Fruit fly (Drosophila melanogaster) whole organism, wandering third instar larva: ENCODE measurements around the gene CG18598.

Experiments used
- CG32264 ChIP-seq: fragments of 200-800 bp; sonication (Bioruptor generic); optimal IDR thresholded peaks from 2 replicates; lab custom pipeline; 2016; ENCODE audit warnings: missing biosample characterization, missing genetic modification characterization
- CG9705 ChIP-seq: fragments of 200-800 bp; sonication (Bioruptor generic); optimal IDR thresholded peaks from 2 replicates; lab custom pipeline; 2018; ENCODE audit warnings: missing biosample characterization, mild to moderate bottlenecking, missing genetic modification characterization
- Dif ChIP-seq: fragments of 200-275, 200-300 bp; sonication (Bioruptor generic); optimal IDR thresholded peaks from 2 replicates; lab custom pipeline; 2018; ENCODE audit warnings: missing biosample characterization, missing genetic modification characterization; ENCODE audit not compliant: partially characterized antibody
- HLH106 ChIP-seq: fragments of 200-800 bp; optimal IDR thresholded peaks from 3 replicates; lab custom pipeline; 2019; ENCODE audit warnings: missing biosample characterization, mild to moderate bottlenecking, missing genetic modification characterization, moderate library complexity
- Jra ChIP-seq: sonication (Bioruptor generic); optimal IDR thresholded peaks from 2 replicates; lab custom pipeline; 2016; ENCODE audit warnings: missing biosample characterization, missing genetic modification characterization
- OdsH ChIP-seq: fragments of 200-800 bp; sonication (Bioruptor generic); optimal IDR thresholded peaks from 2 replicates; lab custom pipeline; 2016; ENCODE audit warnings: missing biosample characterization, mild to moderate bottlenecking, missing genetic modification characterization
- fru ChIP-seq: fragments of 200-800 bp; sonication (Bioruptor generic); optimal IDR thresholded peaks from 3 replicates; lab custom pipeline; 2016; ENCODE audit warnings: missing biosample characterization, mild to moderate bottlenecking, missing genetic modification characterization
- h ChIP-seq: fragments of 200-800 bp; sonication (Bioruptor generic); optimal IDR thresholded peaks from 3 replicates; lab custom pipeline; 2016; ENCODE audit warnings: missing biosample characterization, mild to moderate bottlenecking, missing genetic modification characterization
- lola ChIP-seq: fragments of >200 bp; optimal IDR thresholded peaks from 2 replicates; lab custom pipeline; 2017; ENCODE audit warnings: missing biosample characterization, missing genetic modification characterization
- pan ChIP-seq: fragments of >200 bp; optimal IDR thresholded peaks from 2 replicates; lab custom pipeline; 2017
- rgr ChIP-seq: fragments of 200-800 bp; sonication (Bioruptor generic); optimal IDR thresholded peaks from 3 replicates; lab custom pipeline; 2016; ENCODE audit warnings: missing biosample characterization, mild to moderate bottlenecking, missing genetic modification characterization

dm6 chr3R:18283441-18283840 is 32.5 kb downstream of the CG18598 start, which contains the start of the genes CG14312 and CG8064:
- no peak for TF ChIP-seq CG32264 (GFP tag; lab: Kevin White, UChicago)
- TF ChIP-seq lola (GFP tag; lab: Kevin White, UChicago) = no peak
- TF ChIP-seq HLH106 = no peak
- TF ChIP-seq OdsH (GFP tag; lab: Kevin White, UChicago) = no peak
- TF ChIP-seq Jra (GFP tag; lab: Kevin White, UChicago) = no peak
- no peak for TF ChIP-seq h (GFP tag; lab: Kevin White, UChicago)
- TF ChIP-seq fru (GFP tag; lab: Kevin White, UChicago) = no peak
- TF ChIP-seq pan = no peak
- TF ChIP-seq CG9705 (GFP tag; lab: Kevin White, UChicago) = no peak
- TF ChIP-seq Dif (GFP tag; lab: Kevin White, UChicago) = no peak
- no peak for TF ChIP-seq rgr (GFP tag; lab: Kevin White, UChicago)
